Worm (Caenorhabditis elegans): ENCODE results near the gene lys-6.

The lys-6 gene

DNA sequence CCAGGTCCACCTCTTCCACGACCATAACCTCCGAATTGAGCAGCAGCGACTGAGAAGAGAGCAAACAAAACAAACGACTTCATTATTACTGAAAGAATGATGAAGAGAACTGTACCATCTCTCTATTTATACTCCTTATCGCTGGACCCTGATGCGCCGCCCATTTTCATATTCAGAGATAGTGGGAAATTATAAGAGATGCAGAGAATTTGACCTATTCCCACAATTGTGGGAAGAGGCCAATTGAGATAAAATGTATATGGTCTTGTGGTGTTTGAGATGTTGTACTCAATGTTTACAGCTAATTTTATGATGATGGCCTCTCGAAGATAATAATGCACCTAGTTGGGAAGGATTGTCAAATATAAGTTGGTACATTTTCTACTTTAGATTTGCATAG lies 13.2 kb upstream of the lys-6 start, which contains the start of gene ttr-50:
TSS of gene ttr-50 (minus strand) at position 101 of the 400 bp plus-strand sequence.
- TF ChIP-seq elt-2 (tag; optimal IDR thresholded peaks at IDR 0.05) (peak; percentile 71), pha-2 (tag; optimal IDR thresholded peaks at IDR 0.05) (no peak)

- no peak for TF ChIP-seq nfya-1 (tag; optimal IDR thresholded peaks at IDR 0.05)
- no peak for TF ChIP-seq lin-11 (tag; optimal IDR thresholded peaks at IDR 0.05)
- no peak for TF ChIP-seq F13H6.1 (tag; optimal IDR thresholded peaks at IDR 0.05)
- TF ChIP-seq ahr-1 (tag; optimal IDR thresholded peaks at IDR 0.05), result no peak
- TF ChIP-seq che-1 (tag; optimal IDR thresholded peaks at IDR 0.05), result no peak
- no peak for TF ChIP-seq ceh-31 (tag; optimal IDR thresholded peaks at IDR 0.05)
- no peak for TF ChIP-seq syd-9 (tag; optimal IDR thresholded peaks at IDR 0.05)
- no peak for TF ChIP-seq hlh-30 (tag; optimal IDR thresholded peaks at IDR 0.05; ENCODE audit: insufficient read depth)
- TF ChIP-seq elt-2 (tag; optimal IDR thresholded peaks at IDR 0.05), result no peak
Observed at ce11 chrIV:11638016-11638415, 10.3 kb upstream of the lys-6 start, which contains the start of gene rbm-17. Gene rbm-17 (plus strand): TSS chrIV:11638316.

- no peak for TF ChIP-seq sox-2 (GFP tag; IDR thresholded peaks at IDR 0.05)
- TF ChIP-seq hlh-30 (tag; optimal IDR thresholded peaks at IDR 0.05; ENCODE audit: insufficient read depth), result peak; percentile 67
Observed at ce11 chrIV:11636409-11636723, 8.6 kb upstream of the lys-6 start, which contains the start of gene F58B3.6. Gene F58B3.6 (plus strand): TSS chrIV:11636648.

- TF ChIP-seq pros-1 (tag; optimal IDR thresholded peaks at IDR 0.05) (no peak), unc-3 (GFP tag; conservative IDR thresholded peaks at IDR 0.05) (no peak), unc-3 (tag; optimal IDR thresholded peaks at IDR 0.05) (peak; percentile 60), K02D7.2 (tag; optimal IDR thresholded peaks at IDR 0.05) (no peak), hlh-6 (tag; optimal IDR thresholded peaks at IDR 0.05) (no peak), ceh-30 (tag; optimal IDR thresholded peaks at IDR 0.05) (no peak), nfya-1 (tag; optimal IDR thresholded peaks at IDR 0.05) (no peak), hlh-15 (tag; optimal IDR thresholded peaks at IDR 0.05) (no peak), ceh-14 (tag; optimal IDR thresholded peaks at IDR 0.05) (peak; percentile 62), pat-9 (tag; optimal IDR thresholded peaks at IDR 0.05) (no peak), dmd-4 (tag; optimal IDR thresholded peaks at IDR 0.05; ENCODE audit: borderline replicate concordance) (no peak), fkh-6 (tag; optimal IDR thresholded peaks at IDR 0.05) (no peak), ama-1 (optimal IDR thresholded peaks at IDR 0.05) (no peak), fax-1 (tag; optimal IDR thresholded peaks at IDR 0.05) (peak; percentile 72), ceh-9 (tag; optimal IDR thresholded peaks at IDR 0.05) (no peak), tbx-7 (tag; optimal IDR thresholded peaks at IDR 0.05) (peak; percentile 79), lim-6 (tag; optimal IDR thresholded peaks at IDR 0.05) (peak; percentile 54), hlh-13 (GFP tag; optimal IDR thresholded peaks at IDR 0.05) (no peak), K09A11.1 (tag; optimal IDR thresholded peaks at IDR 0.05; ENCODE audit: insufficient read depth) (no peak), Y22D7AL.16 (tag; optimal IDR thresholded peaks at IDR 0.05) (no peak), tbx-2 (tag; optimal IDR thresholded peaks at IDR 0.05) (peak; percentile 80), nhr-11 (tag; optimal IDR thresholded peaks at IDR 0.05) (no peak), ceh-19 (GFP tag; optimal IDR thresholded peaks at IDR 0.05) (peak; percentile 21), ceh-48 (tag; optimal IDR thresholded peaks at IDR 0.05) (no peak), pha-2 (tag; optimal IDR thresholded peaks at IDR 0.05) (no peak), pqm-1 (tag; optimal IDR thresholded peaks at IDR 0.05) (peak; percentile 64), elt-2 (tag; optimal IDR thresholded peaks at IDR 0.05) (peak; percentile 59), ceh-31 (tag; optimal IDR thresholded peaks at IDR 0.05) (peak; percentile 94), ceh-18 (tag; optimal IDR thresholded peaks at IDR 0.05) (peak; percentile 50), elt-4 (tag; optimal IDR thresholded peaks at IDR 0.05) (no peak), ceh-2 (tag; optimal IDR thresholded peaks at IDR 0.05) (peak; percentile 82), fkh-10 (GFP tag; optimal IDR thresholded peaks at IDR 0.05) (no peak), unc-86 (tag; optimal IDR thresholded peaks at IDR 0.05) (peak; percentile 57), ceh-34 (tag; optimal IDR thresholded peaks at IDR 0.05) (peak; percentile 76), C08G9.2 (tag; optimal IDR thresholded peaks at IDR 0.05) (peak; percentile 85), nhr-232 (tag; optimal IDR thresholded peaks at IDR 0.05) (no peak), pha-4 (tag; optimal IDR thresholded peaks at IDR 0.05) (no peak), lin-11 (tag; optimal IDR thresholded peaks at IDR 0.05) (no peak)
Observed at ce11 chrIV:11635437-11636408, 8.0 kb upstream of the lys-6 start, which contains the start of gene mars-1. Gene mars-1 (minus strand): TSS chrIV:11635487.
